Worm (Caenorhabditis elegans): ENCODE measurements around the gene nspg-6.

Gene nspg-6

ce11 chrIII:7314927-7315547 lies at the start of gene nspg-6:
nspg-6 (minus strand) TSS chrIII:7314977.
- no peak for TF ChIP-seq him-1 (tag; optimal IDR thresholded peaks at IDR 0.05)

DNA sequence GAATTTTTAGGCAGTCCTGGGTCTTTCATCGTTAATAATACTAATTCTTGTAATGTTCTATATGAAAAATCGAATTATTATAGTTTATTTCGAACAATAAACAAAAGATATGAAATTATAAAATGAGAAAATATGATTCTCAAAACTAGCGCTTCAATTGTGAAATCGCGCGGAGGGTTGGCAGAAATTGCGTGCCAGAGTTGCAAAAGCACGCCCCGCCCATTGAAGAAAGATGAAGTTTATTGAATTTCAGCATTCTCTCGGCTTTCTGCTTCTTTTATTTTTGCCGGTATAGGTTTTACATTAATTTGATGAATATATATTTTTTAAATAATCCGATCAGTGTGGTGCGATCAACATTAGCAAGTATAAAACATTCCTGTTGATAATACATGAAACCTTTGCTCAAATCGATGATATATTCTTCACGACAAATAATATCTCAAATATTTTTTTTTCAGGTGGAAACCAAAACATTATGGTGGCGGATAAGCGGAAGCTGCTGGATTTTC lies 44.3 kb upstream of the nspg-6 start, which contains the start of the genes eco-1 and hmgr-1:
TSS of gene eco-1 (minus strand) at position 59 of the 512 bp plus-strand sequence.
TSS of gene hmgr-1 (plus strand) at position 462 of the 512 bp plus-strand sequence.
- TF ChIP-seq W03F9.2 (tag; optimal IDR thresholded peaks at IDR 0.05) (no peak), dao-5 (tag; optimal IDR thresholded peaks at IDR 0.05) (no peak), him-1 (tag; optimal IDR thresholded peaks at IDR 0.05) (no peak)

ce11 chrIII:7358627-7359026 lies 43.9 kb upstream of the nspg-6 start:
- no peak for TF ChIP-seq him-1 (tag; optimal IDR thresholded peaks at IDR 0.05)
- no peak for TF ChIP-seq dao-5 (tag; optimal IDR thresholded peaks at IDR 0.05)
- no peak for TF ChIP-seq W03F9.2 (tag; optimal IDR thresholded peaks at IDR 0.05)

ce11 chrIII:7357356-7357755 lies 42.6 kb upstream of the nspg-6 start, which contains the start of gene F08F8.10:
F08F8.10 (minus strand) TSS chrIII:7357393.
- no peak for TF ChIP-seq him-1 (tag; optimal IDR thresholded peaks at IDR 0.05)
- no peak for TF ChIP-seq dao-5 (tag; optimal IDR thresholded peaks at IDR 0.05)
- TF ChIP-seq W03F9.2 (tag; optimal IDR thresholded peaks at IDR 0.05): no peak

DNA sequence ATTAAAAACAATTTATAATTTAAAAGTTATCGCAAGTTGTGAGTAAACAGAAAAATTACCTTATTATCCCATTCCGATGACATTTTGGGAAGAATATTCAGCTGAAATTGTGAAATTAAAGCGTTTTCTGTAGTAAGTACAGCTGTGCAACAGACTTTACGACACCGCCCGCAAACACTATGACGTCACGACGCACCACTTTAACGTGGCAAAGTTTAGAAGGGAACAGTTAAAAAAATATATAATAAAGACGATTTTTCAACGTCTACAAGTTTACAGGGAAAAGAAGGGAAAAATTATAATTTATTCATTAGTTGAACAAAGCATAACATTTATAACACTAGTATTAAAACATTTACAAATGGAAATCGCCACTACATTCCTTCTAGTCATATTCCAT lies 39.1 kb upstream of the nspg-6 start, which contains the start of gene F08F8.9:
TSS of gene F08F8.9 (minus strand) at position 101 of the 400 bp plus-strand sequence.
- TF ChIP-seq W03F9.2 (tag; optimal IDR thresholded peaks at IDR 0.05) (no peak), dao-5 (tag; optimal IDR thresholded peaks at IDR 0.05) (no peak), him-1 (tag; optimal IDR thresholded peaks at IDR 0.05) (no peak)

DNA sequence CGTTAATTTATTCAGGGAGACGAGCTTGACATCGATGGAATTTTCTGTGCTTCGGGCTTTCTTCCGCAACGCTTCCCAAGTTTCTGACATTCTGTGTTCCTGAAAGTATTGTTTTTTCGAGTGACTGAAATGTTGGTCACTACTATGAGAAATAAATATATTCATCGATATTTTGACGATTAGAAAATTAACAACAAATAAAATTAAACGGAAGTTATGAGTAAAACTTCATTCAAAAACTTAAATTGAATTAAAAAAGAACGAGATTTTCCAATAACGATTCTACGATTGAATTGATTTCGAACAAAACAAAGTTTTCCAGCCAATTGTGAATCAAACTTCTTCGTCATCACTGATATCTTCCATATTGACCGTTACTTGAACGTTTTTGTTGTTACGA lies 34.3 kb upstream of the nspg-6 start, which contains the start of gene gos-28:
TSS of gene gos-28 (minus strand) at position 101 of the 400 bp plus-strand sequence.
- TF ChIP-seq dao-5 (tag; optimal IDR thresholded peaks at IDR 0.05): no peak
- TF ChIP-seq him-1 (tag; optimal IDR thresholded peaks at IDR 0.05): no peak
- no peak for TF ChIP-seq W03F9.2 (tag; optimal IDR thresholded peaks at IDR 0.05)

DNA sequence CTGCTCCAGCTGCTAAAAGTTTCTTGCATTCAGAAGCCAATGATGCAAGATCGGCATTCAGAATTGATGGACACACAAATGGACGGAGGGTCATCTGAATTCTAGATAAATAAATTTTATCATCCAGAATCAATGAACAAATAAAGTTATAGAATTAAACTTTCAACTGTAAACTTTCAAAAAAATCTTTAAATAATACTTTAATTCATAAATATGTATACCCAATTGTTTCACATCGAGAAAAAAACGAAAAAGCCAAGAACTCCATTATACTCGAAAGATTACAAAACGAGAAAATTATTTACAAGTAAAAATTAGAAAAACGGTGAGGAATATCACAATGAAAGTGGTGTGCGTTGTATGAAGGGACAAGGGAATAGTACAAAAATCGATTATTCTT lies 32.3 kb upstream of the nspg-6 start, which contains the start of gene F08F8.7:
TSS of gene F08F8.7 (minus strand) at position 101 of the 400 bp plus-strand sequence.
- TF ChIP-seq him-1 (tag; optimal IDR thresholded peaks at IDR 0.05) (no peak), W03F9.2 (tag; optimal IDR thresholded peaks at IDR 0.05) (no peak), dao-5 (tag; optimal IDR thresholded peaks at IDR 0.05) (no peak)

ce11 chrIII:7343389-7343788 lies 28.6 kb upstream of the nspg-6 start, which contains the start of gene F08F8.6:
F08F8.6 (plus strand) TSS chrIII:7343689.
- TF ChIP-seq dao-5 (tag; optimal IDR thresholded peaks at IDR 0.05): no peak
- TF ChIP-seq W03F9.2 (tag; optimal IDR thresholded peaks at IDR 0.05): no peak
- TF ChIP-seq him-1 (tag; optimal IDR thresholded peaks at IDR 0.05): no peak

ce11 chrIII:7339138-7339537 lies 24.4 kb upstream of the nspg-6 start:
- no peak for TF ChIP-seq dao-5 (tag; optimal IDR thresholded peaks at IDR 0.05)
- TF ChIP-seq W03F9.2 (tag; optimal IDR thresholded peaks at IDR 0.05): no peak
- no peak for TF ChIP-seq him-1 (tag; optimal IDR thresholded peaks at IDR 0.05)

DNA sequence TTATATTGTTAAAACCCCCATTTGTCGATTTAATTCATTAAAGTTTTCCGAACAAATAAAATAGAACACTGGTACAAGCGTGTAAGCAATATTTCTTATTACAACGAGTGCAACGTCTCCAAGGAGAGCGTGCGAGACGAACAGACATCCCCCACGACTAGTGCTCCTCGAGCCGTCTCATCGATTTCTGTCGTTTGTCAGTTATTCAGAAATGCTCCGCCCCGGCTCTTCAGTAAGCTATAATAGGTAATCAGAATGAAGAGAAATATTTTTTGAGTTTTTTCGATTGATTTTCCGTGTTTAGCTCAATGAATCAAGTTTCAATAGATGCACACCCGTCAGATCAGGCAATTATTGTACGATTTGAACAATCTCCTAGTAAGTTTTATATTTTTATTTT lies 23.9 kb upstream of the nspg-6 start, which contains the start of gene kap-1:
TSS of gene kap-1 (plus strand) at position 143 of the 400 bp plus-strand sequence.
- no peak for TF ChIP-seq him-1 (tag; optimal IDR thresholded peaks at IDR 0.05)
- TF ChIP-seq dao-5 (tag; optimal IDR thresholded peaks at IDR 0.05): no peak
- no peak for TF ChIP-seq W03F9.2 (tag; optimal IDR thresholded peaks at IDR 0.05)

DNA sequence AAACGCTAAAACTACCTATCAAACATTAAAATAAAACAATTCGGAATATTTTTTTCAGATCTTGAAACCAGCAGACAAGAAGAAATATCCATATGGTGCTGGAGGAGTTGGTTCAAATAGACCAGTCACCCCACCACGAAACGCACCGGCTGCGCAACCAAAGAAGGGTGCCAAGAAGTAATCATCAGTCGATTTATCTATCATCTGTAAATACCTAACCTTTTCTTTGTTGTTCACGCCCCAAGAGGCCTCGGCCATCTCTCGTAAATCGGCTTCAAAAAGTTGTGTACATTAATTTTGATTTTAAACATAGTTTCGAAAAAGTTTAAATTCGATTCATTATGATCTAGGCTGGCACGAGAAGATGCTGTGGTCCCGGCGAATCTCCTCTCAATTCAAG lies 23.2 kb upstream of the nspg-6 start:
- TF ChIP-seq W03F9.2 (tag; optimal IDR thresholded peaks at IDR 0.05) (no peak), dao-5 (tag; optimal IDR thresholded peaks at IDR 0.05) (no peak), him-1 (tag; optimal IDR thresholded peaks at IDR 0.05) (no peak)

DNA sequence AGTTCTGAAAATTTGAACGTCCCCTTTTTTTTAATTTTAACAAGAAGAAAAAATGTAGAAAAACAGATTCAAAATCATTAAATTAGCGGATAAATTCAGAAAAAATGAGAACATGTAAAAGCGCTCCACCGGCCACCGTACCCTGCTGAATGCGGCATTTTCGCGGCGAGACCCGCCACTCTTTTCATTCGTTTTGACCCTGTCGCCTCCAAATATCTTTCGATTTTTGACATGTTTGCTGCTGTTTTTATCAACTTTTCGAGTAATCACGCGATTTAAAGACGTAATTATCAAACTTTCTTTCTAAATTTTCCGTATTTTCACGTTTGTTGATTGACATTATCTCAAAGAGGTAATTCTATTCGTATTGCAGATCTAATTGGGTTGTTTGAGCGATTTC lies 21.4 kb upstream of the nspg-6 start, which contains the start of gene gsp-2:
TSS of gene gsp-2 (plus strand) at position 374 of the 400 bp plus-strand sequence.
- TF ChIP-seq him-1 (tag; optimal IDR thresholded peaks at IDR 0.05) (no peak), W03F9.2 (tag; optimal IDR thresholded peaks at IDR 0.05) (peak; percentile 85)

DNA sequence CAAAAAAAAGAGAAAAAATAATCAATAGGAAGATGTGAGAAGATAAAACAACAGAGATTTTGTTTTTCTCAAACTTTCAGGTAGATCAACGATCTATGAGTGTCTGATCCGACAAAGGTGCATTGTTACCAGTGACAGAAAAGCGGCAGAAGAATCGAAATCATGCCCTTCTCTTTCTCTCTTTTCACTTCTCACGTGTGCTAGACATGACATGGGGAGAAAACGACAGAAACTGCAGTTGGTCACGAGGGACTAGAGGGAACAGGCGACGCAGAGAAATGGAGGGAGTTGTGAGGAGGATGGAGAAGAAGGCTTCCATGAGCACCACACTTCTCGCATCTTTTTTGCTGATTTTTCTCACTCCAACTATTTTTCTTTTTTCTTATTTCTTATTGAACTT lies 20.4 kb upstream of the nspg-6 start, which contains the start of gene F56C9.10:
TSS of gene F56C9.10 (minus strand) at position 97 of the 400 bp plus-strand sequence.
- no peak for TF ChIP-seq him-1 (tag; optimal IDR thresholded peaks at IDR 0.05)
- peak; percentile 85 for TF ChIP-seq W03F9.2 (tag; optimal IDR thresholded peaks at IDR 0.05)

DNA sequence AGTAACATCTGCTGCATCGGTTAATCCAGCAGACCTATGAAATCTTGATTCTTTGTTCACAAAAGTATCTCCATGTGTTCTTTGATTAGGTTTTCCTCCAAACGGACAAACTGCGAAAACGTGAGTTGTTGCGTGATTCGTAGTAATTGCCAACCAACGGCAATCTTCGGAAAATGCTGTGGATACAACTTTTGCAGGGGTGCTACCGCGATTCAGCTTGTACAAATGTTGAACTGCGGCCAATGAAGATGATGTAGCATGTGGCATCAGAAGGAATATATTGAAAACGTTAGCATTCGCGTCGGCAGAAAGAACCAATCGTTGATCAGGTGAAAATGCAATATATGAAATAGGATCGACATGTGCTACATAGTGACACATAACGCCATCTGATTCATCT lies 16.9 kb upstream of the nspg-6 start:
- TF ChIP-seq W03F9.2 (tag; optimal IDR thresholded peaks at IDR 0.05) (no peak), him-1 (tag; optimal IDR thresholded peaks at IDR 0.05) (no peak), dao-5 (tag; optimal IDR thresholded peaks at IDR 0.05) (no peak)

All from whole organism, L4/young adult.